Fruit fly (Drosophila melanogaster) whole organism, embryonic: ENCODE measurements around the gene CG31910.

Source experiments
- BtbVII ChIP-seq: fragments of 200-800 bp; sonication (Bioruptor generic); optimal IDR thresholded peaks from 3 replicates; lab custom pipeline; 2017; ENCODE audit warnings: missing biosample characterization, mild to moderate bottlenecking, missing genetic modification characterization
- CG10147 ChIP-seq: fragments of 200-800 bp; sonication (Bioruptor generic); optimal IDR thresholded peaks from 2 replicates; lab custom pipeline; 2019; ENCODE audit warnings: missing biosample characterization, mild to moderate bottlenecking, missing genetic modification characterization, moderate library complexity
- CG10366 ChIP-seq: fragments of 200-800 bp; sonication (Bioruptor generic); IDR thresholded peaks from 2 replicates; pipeline ENCODE4 v1.3.6; 2022; ENCODE audit warnings: missing biosample characterization, missing genetic modification characterization
- CG10462 ChIP-seq: fragments of 200-800 bp; sonication (Bioruptor generic); optimal IDR thresholded peaks from 2 replicates; lab custom pipeline; 2016; ENCODE audit warnings: missing biosample characterization, missing genetic modification characterization
- CG10979 ChIP-seq: fragments of 200-800 bp; sonication (Bioruptor generic); optimal IDR thresholded peaks from 2 replicates; lab custom pipeline; 2018; ENCODE audit warnings: missing biosample characterization, mild to moderate bottlenecking, missing genetic modification characterization, moderate library complexity
- CG12744 ChIP-seq: fragments of 200-800 bp; sonication (Bioruptor generic); optimal IDR thresholded peaks from 2 replicates; lab custom pipeline; 2016; ENCODE audit warnings: missing biosample characterization, missing genetic modification characterization
- CG14667 ChIP-seq: fragments of 200-800 bp; sonication (Bioruptor generic); IDR thresholded peaks from 2 replicates; pipeline ENCODE4 v1.3.6; 2022; ENCODE audit warnings: missing biosample characterization, missing genetic modification characterization
- CG17361 ChIP-seq: fragments of 200-800 bp; sonication (Bioruptor generic); IDR thresholded peaks from 3 replicates; pipeline ENCODE4 v1.3.6; 2022; ENCODE audit warnings: missing biosample characterization, missing genetic modification characterization
- CG17829 ChIP-seq: fragments of 200-800 bp; optimal IDR thresholded peaks from 2 replicates; lab custom pipeline; 2019; ENCODE audit warnings: missing biosample characterization, mild to moderate bottlenecking, missing genetic modification characterization, moderate library complexity
- CG1792 ChIP-seq: fragments of 200-800 bp; sonication (Bioruptor generic); optimal IDR thresholded peaks from 2 replicates; lab custom pipeline; 2016; ENCODE audit warnings: missing biosample characterization, missing genetic modification characterization
- CG18262 ChIP-seq: fragments of 200-800 bp; optimal IDR thresholded peaks from 3 replicates; lab custom pipeline; 2019; ENCODE audit warnings: missing biosample characterization, mild to moderate bottlenecking, missing genetic modification characterization, moderate library complexity
- CG2712 ChIP-seq: fragments of 200-800 bp; optimal IDR thresholded peaks from 3 replicates; lab custom pipeline; 2019; ENCODE audit warnings: missing biosample characterization, mild to moderate bottlenecking, missing genetic modification characterization, moderate library complexity
- CG3065 ChIP-seq: fragments of 200-800 bp; sonication (Bioruptor generic); optimal IDR thresholded peaks from 2 replicates; lab custom pipeline; 2016; ENCODE audit warnings: missing biosample characterization, missing genetic modification characterization
- CG3281 ChIP-seq: fragments of 200-800 bp; sonication (Bioruptor generic); optimal IDR thresholded peaks from 3 replicates; lab custom pipeline; 2017; ENCODE audit warnings: missing biosample characterization, mild to moderate bottlenecking, missing genetic modification characterization
- CG34224 ChIP-seq: fragments of 200-800 bp; sonication (Bioruptor generic); IDR thresholded peaks from 3 replicates; pipeline ENCODE4 v1.3.6; 2022; ENCODE audit warnings: missing biosample characterization, missing genetic modification characterization; ENCODE audit not compliant: partially characterized antibody
- CG6791 ChIP-seq: fragments of 200-800 bp; sonication (Bioruptor generic); IDR thresholded peaks from 3 replicates; pipeline ENCODE4 v1.3.6; 2022; ENCODE audit warnings: missing biosample characterization, missing genetic modification characterization; ENCODE audit not compliant: partially characterized antibody
- CG7786 ChIP-seq: fragments of 200-800 bp; sonication (Bioruptor generic); optimal IDR thresholded peaks from 2 replicates; lab custom pipeline; 2016; ENCODE audit warnings: missing biosample characterization, missing genetic modification characterization
- CG7839 ChIP-seq: fragments of 200-800 bp; sonication (Bioruptor generic); optimal IDR thresholded peaks from 3 replicates; lab custom pipeline; 2018; ENCODE audit warnings: missing biosample characterization, mild to moderate bottlenecking, missing genetic modification characterization, moderate library complexity
- CG7928 ChIP-seq: fragments of 200-800 bp; sonication (Bioruptor generic); optimal IDR thresholded peaks from 2 replicates; lab custom pipeline; 2017; ENCODE audit warnings: missing biosample characterization, mild to moderate bottlenecking, missing genetic modification characterization
- CG8478 ChIP-seq: fragments of >200 bp; optimal IDR thresholded peaks from 2 replicates; lab custom pipeline; 2018
- D ChIP-seq, 2 experiments: fragments of 200-800 bp in 1 of 2; fragments of >200 bp in 1 of 2; sonication (Bioruptor generic) in 1 of 2; optimal IDR thresholded peaks; 2 replicates in 1 of 2; 3 replicates in 1 of 2; lab custom pipeline; 2017; ENCODE audit warnings: mild to moderate bottlenecking in 1 of 2, missing biosample characterization in 1 of 2, missing genetic modification characterization in 1 of 2, missing genetic modification reagents in 1 of 2
- Dref ChIP-seq: fragments of 200-800 bp; sonication (Bioruptor generic); IDR thresholded peaks from 2 replicates; pipeline ENCODE4 v1.3.6; 2022; ENCODE audit warnings: missing biosample characterization, missing genetic modification characterization
- Drgx ChIP-seq: fragments of 200-800 bp; sonication (Bioruptor generic); IDR thresholded peaks from 2 replicates; pipeline ENCODE4 v1.3.6; 2022; ENCODE audit warnings: missing biosample characterization, missing genetic modification characterization
- Hand ChIP-seq: fragments of 200-800 bp; sonication (Bioruptor generic); optimal IDR thresholded peaks from 2 replicates; lab custom pipeline; 2017; ENCODE audit warnings: mild to moderate bottlenecking, missing biosample characterization, missing genetic modification reagents, missing genetic modification characterization
- Hey ChIP-seq: fragments of 200-800 bp; sonication (Bioruptor generic); optimal IDR thresholded peaks from 3 replicates; lab custom pipeline; 2018; ENCODE audit warnings: missing biosample characterization, mild to moderate bottlenecking, missing genetic modification characterization
- HmgD ChIP-seq: fragments of 200-800 bp; sonication (Bioruptor generic); optimal IDR thresholded peaks from 3 replicates; lab custom pipeline; 2016; ENCODE audit warnings: missing biosample characterization, missing genetic modification characterization
- Kr ChIP-seq: fragments of 200-800 bp; sonication (Bioruptor generic); optimal IDR thresholded peaks from 2 replicates; lab custom pipeline; 2017; ENCODE audit warnings: missing biosample characterization, mild to moderate bottlenecking, missing genetic modification characterization
- Scr ChIP-seq: fragments of 200-800 bp; sonication (Bioruptor generic); IDR thresholded peaks from 2 replicates; pipeline ENCODE4 v1.3.6; 2022; ENCODE audit warnings: missing biosample characterization, missing genetic modification characterization; ENCODE audit not compliant: partially characterized antibody
- Sin3A ChIP-seq: fragments of >200 bp; optimal IDR thresholded peaks from 2 replicates; lab custom pipeline; 2018
- TFAM ChIP-seq: fragments of 200-800 bp; sonication (Bioruptor generic); optimal IDR thresholded peaks from 2 replicates; lab custom pipeline; 2017; ENCODE audit warnings: missing biosample characterization, missing genetic modification characterization, inconsistent platforms
- Usf ChIP-seq: fragments of 200-800 bp; sonication (Bioruptor generic); optimal IDR thresholded peaks from 2 replicates; lab custom pipeline; 2017; ENCODE audit warnings: missing genotype, missing biosample characterization, missing genetic modification characterization
- Xbp1 ChIP-seq: fragments of 200-800 bp; sonication (Bioruptor generic); optimal IDR thresholded peaks from 3 replicates; lab custom pipeline; 2016; ENCODE audit warnings: missing biosample characterization, mild to moderate bottlenecking, missing genetic modification characterization
- caup ChIP-seq: fragments of 200-800 bp; sonication (Bioruptor generic); optimal IDR thresholded peaks from 3 replicates; lab custom pipeline; 2017; ENCODE audit warnings: missing biosample characterization, mild to moderate bottlenecking, missing genetic modification characterization, moderate library complexity; ENCODE audit not compliant: severe bottlenecking
- ci ChIP-seq: fragments of 200-800 bp; sonication (Bioruptor generic); IDR thresholded peaks from 3 replicates; pipeline ENCODE4 v1.3.6; 2022; ENCODE audit warnings: missing biosample characterization, missing genetic modification characterization
- dan ChIP-seq: fragments of 200-800 bp; sonication (Bioruptor generic); IDR thresholded peaks from 2 replicates; pipeline ENCODE4 v1.3.6; 2022; ENCODE audit warnings: missing biosample characterization, missing genetic modification characterization
- en ChIP-seq: fragments of 200-800 bp; sonication (Bioruptor generic); optimal IDR thresholded peaks from 2 replicates; lab custom pipeline; 2016; ENCODE audit warnings: missing biosample characterization, missing genetic modification characterization
- ewg ChIP-seq: fragments of 200-800 bp; sonication (Bioruptor generic); optimal IDR thresholded peaks from 3 replicates; lab custom pipeline; 2017; ENCODE audit warnings: mild to moderate bottlenecking, missing biosample characterization, missing genetic modification reagents, missing genetic modification characterization
- fd3F ChIP-seq: fragments of 200-800 bp; sonication (Bioruptor generic); optimal IDR thresholded peaks from 2 replicates; lab custom pipeline; 2018; ENCODE audit warnings: missing biosample characterization, mild to moderate bottlenecking, missing genetic modification characterization, moderate library complexity
- gem ChIP-seq: fragments of 200-800 bp; sonication (Bioruptor generic); optimal IDR thresholded peaks from 2 replicates; lab custom pipeline; 2019; ENCODE audit warnings: missing biosample characterization, mild to moderate bottlenecking, missing genetic modification characterization, moderate library complexity
- h ChIP-seq: fragments of >200 bp; optimal IDR thresholded peaks from 2 replicates; lab custom pipeline; 2017
- hth ChIP-seq: fragments of >200 bp; optimal IDR thresholded peaks from 2 replicates; lab custom pipeline; 2017; ENCODE audit warnings: inconsistent platforms
- jumu ChIP-seq: fragments of 200-800 bp; sonication (Bioruptor generic); optimal IDR thresholded peaks from 3 replicates; lab custom pipeline; 2016; ENCODE audit warnings: missing biosample characterization, missing genetic modification characterization
- lbe ChIP-seq: fragments of 200-800 bp; sonication (Bioruptor generic); optimal IDR thresholded peaks from 2 replicates; lab custom pipeline; 2016; ENCODE audit warnings: missing biosample characterization, mild to moderate bottlenecking, missing genetic modification characterization
- mirr ChIP-seq: fragments of 200-800 bp; sonication (Bioruptor generic); optimal IDR thresholded peaks from 3 replicates; lab custom pipeline; 2018; ENCODE audit warnings: missing biosample characterization, mild to moderate bottlenecking, missing genetic modification characterization
- salm ChIP-seq: fragments of 200-800 bp; sonication (Bioruptor generic); optimal IDR thresholded peaks from 2 replicates; lab custom pipeline; 2018; ENCODE audit warnings: missing biosample characterization, mild to moderate bottlenecking, missing genetic modification characterization
- seq ChIP-seq: fragments of 200-800 bp; sonication (Bioruptor generic); IDR thresholded peaks from 2 replicates; pipeline ENCODE4 v1.3.6; 2022; ENCODE audit warnings: missing biosample characterization, missing genetic modification characterization
- ssp ChIP-seq: fragments of 200-800 bp; sonication (Bioruptor generic); IDR thresholded peaks from 2 replicates; pipeline ENCODE4 v1.3.6; 2022; ENCODE audit warnings: missing biosample characterization, missing genetic modification characterization
- stc ChIP-seq: fragments of 200-800 bp; sonication (Bioruptor generic); IDR thresholded peaks from 2 replicates; pipeline ENCODE4 v1.3.6; 2022; ENCODE audit warnings: missing biosample characterization, missing genetic modification characterization
- unpg ChIP-seq: fragments of 200-800 bp; sonication (Bioruptor generic); optimal IDR thresholded peaks from 3 replicates; lab custom pipeline; 2018; ENCODE audit warnings: missing biosample characterization, mild to moderate bottlenecking, missing genetic modification characterization, moderate library complexity
- vfl ChIP-seq: fragments of 200-800 bp; sonication (Bioruptor generic); optimal IDR thresholded peaks from 2 replicates; lab custom pipeline; 2016; ENCODE audit warnings: missing biosample characterization, missing genetic modification characterization
- wor ChIP-seq: fragments of 200-800 bp; sonication (Bioruptor generic); IDR thresholded peaks from 2 replicates; pipeline ENCODE4 v1.3.6; 2022; ENCODE audit warnings: missing biosample characterization, missing genetic modification characterization

CG31910 gene

DNA sequence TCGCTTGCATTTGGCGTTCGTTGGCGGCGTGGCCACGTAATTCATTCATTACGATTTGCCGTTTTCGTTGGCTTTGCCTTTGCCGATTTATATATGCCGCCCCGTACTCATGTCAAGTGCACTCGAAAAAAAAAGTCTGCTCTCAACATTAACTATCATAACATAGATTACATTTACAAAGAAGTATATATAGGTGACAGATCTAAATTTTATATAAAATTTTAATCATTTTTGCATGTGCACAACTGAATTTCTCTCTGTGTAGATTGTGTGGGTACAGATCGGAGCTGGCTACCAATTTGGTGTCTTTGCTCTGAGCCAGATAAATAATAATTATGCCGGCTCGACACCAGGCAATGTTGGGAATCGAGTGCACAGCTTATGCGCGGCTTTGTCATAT, 47.0 kb downstream of the CG31910 start (continued):
- TF ChIP-seq en (GFP tag; lab: Kevin White, UChicago), result no peak
- peak; percentile 7 for TF ChIP-seq fd3F
- peak; percentile 31 for TF ChIP-seq CG7786 (GFP tag; lab: Kevin White, UChicago)
- TF ChIP-seq D (optimal IDR thresholded peaks at IDR 0.05; lab: Kevin White, UChicago), result no peak
- TF ChIP-seq D (GFP tag; optimal IDR thresholded peaks at IDR 0.05; lab: Kevin White, UChicago), result peak; percentile 30
- TF ChIP-seq unpg (GFP tag; lab: Kevin White, UChicago), result peak; percentile 65
- TF ChIP-seq CG3065 (GFP tag; lab: Kevin White, UChicago), result no peak
- peak; percentile 47 for TF ChIP-seq CG18262 (tag; lab: Kevin White, UChicago)
- no peak for TF ChIP-seq Usf (GFP tag; lab: Kevin White, UChicago)
- TF ChIP-seq wor (GFP tag; lab: Robert Waterston, UW), result no peak
- TF ChIP-seq Scr (GFP tag; lab: Robert Waterston, UW), result no peak
- peak; percentile 67 for TF ChIP-seq ci (GFP tag; lab: Robert Waterston, UW)
- no peak for TF ChIP-seq Sin3A
- no peak for TF ChIP-seq CG1792 (GFP tag; lab: Kevin White, UChicago)
- no peak for TF ChIP-seq jumu (GFP tag; lab: Kevin White, UChicago)
- TF ChIP-seq CG8478, result no peak
- TF ChIP-seq vfl, result no peak
- TF ChIP-seq CG7928 (GFP tag; lab: Kevin White, UChicago), result no peak
- TF ChIP-seq seq, result peak; percentile 63; the same call in 1 of the 2 replicates
- no peak for TF ChIP-seq h (lab: Kevin White, UChicago)
- TF ChIP-seq Kr (GFP tag; lab: Kevin White, UChicago), result no peak
- no peak for TF ChIP-seq CG12744 (GFP tag; lab: Kevin White, UChicago)
- peak; percentile 71 for TF ChIP-seq stc (GFP tag; lab: Robert Waterston, UW)
- TF ChIP-seq CG10147 (GFP tag; lab: Kevin White, UChicago), result no peak
- TF ChIP-seq gem, result peak; percentile 64
- peak; percentile 49; the same call in 1 of the 2 replicates for TF ChIP-seq CG14667 (GFP tag; lab: Robert Waterston, UW)
- TF ChIP-seq CG10979 (tag; lab: Kevin White, UChicago), result peak; percentile 45
- no peak for TF ChIP-seq TFAM (GFP tag; lab: Kevin White, UChicago)
- TF ChIP-seq caup (GFP tag; lab: Kevin White, UChicago), result peak; percentile 1
- TF ChIP-seq Dref, result no peak
- no peak for TF ChIP-seq Hand
- no peak for TF ChIP-seq CG3281 (GFP tag; lab: Kevin White, UChicago)
- no peak for TF ChIP-seq HmgD (GFP tag; lab: Kevin White, UChicago)
- no peak for TF ChIP-seq CG6791 (GFP tag; lab: Robert Waterston, UW)
- no peak for TF ChIP-seq mirr (GFP tag; lab: Kevin White, UChicago)
- peak; percentile 46 for TF ChIP-seq CG17829 (tag; lab: Kevin White, UChicago)
- peak; percentile 40 for TF ChIP-seq lbe (GFP tag; lab: Kevin White, UChicago)
- TF ChIP-seq CG34224 (GFP tag; lab: Robert Waterston, UW), result no peak
- peak; percentile 80 for TF ChIP-seq Drgx (GFP tag; lab: Robert Waterston, UW)
- TF ChIP-seq Xbp1 (GFP tag; lab: Kevin White, UChicago), result peak; percentile 50
- no peak for TF ChIP-seq hth
- no peak for TF ChIP-seq salm (tag; lab: Kevin White, UChicago)
- TF ChIP-seq CG7839 (tag; lab: Kevin White, UChicago), result peak; percentile 58
- no peak for TF ChIP-seq CG10462
- peak; percentile 32; the same call in 1 of the 2 replicates for TF ChIP-seq ssp (GFP tag; lab: Robert Waterston, UW)
- TF ChIP-seq BtbVII (GFP tag; lab: Kevin White, UChicago), result no peak
- TF ChIP-seq Hey (tag; lab: Kevin White, UChicago), result no peak
- TF ChIP-seq dan (GFP tag; lab: Robert Waterston, UW), result 0 out of 2 replicates have a peak, but pooled peaks have one; percentile 23
- peak; percentile 61 for TF ChIP-seq CG2712 (tag; lab: Kevin White, UChicago)
- TF ChIP-seq CG17361 (GFP tag; lab: Robert Waterston, UW), result peak; percentile 39; the same call in 1 of the 3 replicates
- no peak; the same call in 1 of the 2 replicates for TF ChIP-seq CG10366 (GFP tag; lab: Robert Waterston, UW)
- no peak for TF ChIP-seq ewg (GFP tag; lab: Kevin White, UChicago)
